Fruit fly (Drosophila melanogaster) whole organism, embryonic: ENCODE data around the gene CG32192.

Experiments used
- Atf-2 ChIP-seq: fragments of 200-800 bp; sonication (Bioruptor generic); optimal IDR thresholded peaks from 2 replicates; lab custom pipeline; 2016; ENCODE audit warnings: missing biosample characterization, missing genetic modification characterization
- Bgb ChIP-seq: fragments of 200-800 bp; sonication (Bioruptor generic); IDR thresholded peaks from 2 replicates; pipeline ENCODE4 v1.3.6; 2022; ENCODE audit warnings: missing biosample characterization, missing genetic modification characterization; ENCODE audit not compliant: partially characterized antibody
- CG10267 ChIP-seq: fragments of 200-800 bp; sonication (Bioruptor generic); optimal IDR thresholded peaks from 2 replicates; lab custom pipeline; 2018; ENCODE audit warnings: missing biosample characterization, mild to moderate bottlenecking, missing genetic modification characterization, moderate library complexity
- CG10431 ChIP-seq: fragments of 200-800 bp; sonication (Bioruptor generic); optimal IDR thresholded peaks from 3 replicates; lab custom pipeline; 2018; ENCODE audit warnings: missing biosample characterization, mild to moderate bottlenecking, missing genetic modification characterization
- CG10959 ChIP-seq: fragments of 200-800 bp; sonication (Bioruptor generic); IDR thresholded peaks from 2 replicates; pipeline ENCODE4 v1.3.6; 2022; ENCODE audit warnings: missing biosample characterization, missing genetic modification characterization
- CG11085 ChIP-seq: fragments of 200-800 bp; sonication (Bioruptor generic); IDR thresholded peaks from 2 replicates; pipeline ENCODE4 v1.3.6; 2022; ENCODE audit warnings: missing biosample characterization, missing genetic modification characterization
- CG12659 ChIP-seq: fragments of 200-800 bp; sonication (Bioruptor generic); optimal IDR thresholded peaks from 3 replicates; lab custom pipeline; 2017; ENCODE audit warnings: mild to moderate bottlenecking, missing biosample characterization, missing genetic modification reagents, missing genetic modification characterization
- CG12744 ChIP-seq: fragments of 200-800 bp; sonication (Bioruptor generic); optimal IDR thresholded peaks from 2 replicates; lab custom pipeline; 2016; ENCODE audit warnings: missing biosample characterization, missing genetic modification characterization
- CG13624 ChIP-seq: fragments of 200-800 bp; sonication (Bioruptor generic); optimal IDR thresholded peaks from 2 replicates; lab custom pipeline; 2016; ENCODE audit warnings: missing biosample characterization, missing genetic modification characterization
- CG14860 ChIP-seq: fragments of 200-800 bp; sonication (Bioruptor generic); IDR thresholded peaks from 3 replicates; pipeline ENCODE4 v1.3.6; 2022; ENCODE audit warnings: missing biosample characterization, missing genetic modification characterization; ENCODE audit not compliant: partially characterized antibody
- CG1647 ChIP-seq: fragments of 200-800 bp; sonication (Bioruptor generic); optimal IDR thresholded peaks from 3 replicates; lab custom pipeline; 2016; ENCODE audit warnings: missing biosample characterization, missing genetic modification characterization
- CG2202 ChIP-seq: fragments of 200-800 bp; sonication (Bioruptor generic); optimal IDR thresholded peaks from 2 replicates; lab custom pipeline; 2018; ENCODE audit warnings: missing biosample characterization, mild to moderate bottlenecking, missing genetic modification characterization
- CG33557 ChIP-seq: fragments of 200-800 bp; sonication (Bioruptor generic); optimal IDR thresholded peaks from 2 replicates; lab custom pipeline; 2019; ENCODE audit warnings: missing biosample characterization, mild to moderate bottlenecking, missing genetic modification characterization, moderate library complexity
- CG4282 ChIP-seq: fragments of 200-800 bp; sonication (Bioruptor generic); optimal IDR thresholded peaks from 2 replicates; lab custom pipeline; 2016; ENCODE audit warnings: missing biosample characterization, missing genetic modification characterization
- CG4360 ChIP-seq: fragments of 200-800 bp; sonication (Bioruptor generic); IDR thresholded peaks from 2 replicates; pipeline ENCODE4 v1.3.6; 2022; ENCODE audit warnings: missing biosample characterization, missing genetic modification characterization
- CG7372 ChIP-seq: fragments of 200-800 bp; sonication (Bioruptor generic); IDR thresholded peaks from 2 replicates; pipeline ENCODE4 v1.3.6; 2022; ENCODE audit warnings: missing biosample characterization, missing genetic modification characterization
- CG7963 ChIP-seq: fragments of 200-800 bp; sonication (Bioruptor generic); IDR thresholded peaks from 3 replicates; pipeline ENCODE4 v1.3.6; 2022; ENCODE audit warnings: missing biosample characterization, missing genetic modification characterization; ENCODE audit not compliant: partially characterized antibody
- CG9215 ChIP-seq: fragments of 200-800 bp; sonication (Bioruptor generic); IDR thresholded peaks from 2 replicates; pipeline ENCODE4 v1.3.6; 2022; ENCODE audit warnings: missing biosample characterization, missing genetic modification characterization
- CG9437 ChIP-seq: fragments of 200-800 bp; sonication (Bioruptor generic); optimal IDR thresholded peaks from 2 replicates; lab custom pipeline; 2018; ENCODE audit warnings: missing biosample characterization, mild to moderate bottlenecking, missing genetic modification characterization
- Dip2 ChIP-seq: fragments of 200-800 bp; sonication (Bioruptor generic); IDR thresholded peaks from 2 replicates; pipeline ENCODE4 v1.3.6; 2022; ENCODE audit warnings: missing biosample characterization, missing genetic modification characterization
- Dref ChIP-seq: fragments of 200-800 bp; sonication (Bioruptor generic); IDR thresholded peaks from 2 replicates; pipeline ENCODE4 v1.3.6; 2022; ENCODE audit warnings: missing biosample characterization, missing genetic modification characterization
- HLHmδ ChIP-seq: fragments of 200-800 bp; sonication (Bioruptor generic); optimal IDR thresholded peaks from 2 replicates; lab custom pipeline; 2018; ENCODE audit warnings: missing biosample characterization, mild to moderate bottlenecking, missing genetic modification characterization, moderate library complexity
- Hmr ChIP-seq: fragments of 200-800 bp; sonication (Bioruptor generic); optimal IDR thresholded peaks from 3 replicates; lab custom pipeline; 2017; ENCODE audit warnings: mild to moderate bottlenecking, missing biosample characterization, missing genetic modification reagents, missing genetic modification characterization
- Hr39 ChIP-seq: fragments of >200 bp; optimal IDR thresholded peaks from 2 replicates; lab custom pipeline; 2017
- MBD-R2 ChIP-seq: fragments of 200-800 bp; sonication (Bioruptor generic); IDR thresholded peaks from 2 replicates; pipeline ENCODE4 v1.3.6; 2022; ENCODE audit warnings: missing biosample characterization, missing genetic modification characterization
- NC2β ChIP-seq: fragments of 200-800 bp; sonication (Bioruptor generic); optimal IDR thresholded peaks from 2 replicates; lab custom pipeline; 2016; ENCODE audit warnings: missing biosample characterization, missing genetic modification characterization
- Pdp1 ChIP-seq, 2 experiments: fragments of 200-800 bp; sonication (Bioruptor generic); optimal IDR thresholded peaks; 3 replicates each; lab custom pipeline; 2016; ENCODE audit warnings: missing biosample characterization in 2 of 2, missing genetic modification characterization in 2 of 2, mild to moderate bottlenecking in 1 of 2, moderate library complexity in 1 of 2
- Six4 ChIP-seq: fragments of 200-800 bp; sonication (Bioruptor generic); optimal IDR thresholded peaks from 2 replicates; lab custom pipeline; 2016; ENCODE audit warnings: missing biosample characterization, missing genetic modification characterization
- Taf1 ChIP-seq: fragments of 200-800 bp; sonication (Bioruptor generic); IDR thresholded peaks from 2 replicates; pipeline ENCODE4 v1.3.6; 2022; ENCODE audit warnings: missing biosample characterization, missing genetic modification characterization
- abd-A ChIP-seq: fragments of 200-800 bp; sonication (Bioruptor generic); optimal IDR thresholded peaks from 3 replicates; lab custom pipeline; 2019; ENCODE audit warnings: missing biosample characterization, mild to moderate bottlenecking, missing genetic modification characterization, moderate library complexity
- ac ChIP-seq: fragments of 200-800 bp; sonication (Bioruptor generic); optimal IDR thresholded peaks from 3 replicates; lab custom pipeline; 2017; ENCODE audit warnings: missing biosample characterization, mild to moderate bottlenecking, missing genetic modification characterization
- aop ChIP-seq: fragments of 200-800 bp; sonication (Bioruptor generic); IDR thresholded peaks from 2 replicates; pipeline ENCODE4 v1.3.6; 2022; ENCODE audit warnings: missing biosample characterization, missing genetic modification characterization
- bbx ChIP-seq: fragments of 200-800 bp; sonication (Bioruptor generic); IDR thresholded peaks from 2 replicates; pipeline ENCODE4 v1.3.6; 2022; ENCODE audit warnings: missing biosample characterization, missing genetic modification characterization; ENCODE audit not compliant: partially characterized antibody
- crol ChIP-seq: fragments of 200-800 bp; sonication (Bioruptor generic); IDR thresholded peaks from 2 replicates; pipeline ENCODE4 v1.3.6; 2022; ENCODE audit warnings: missing biosample characterization, missing genetic modification characterization
- crp ChIP-seq, 2 experiments: fragments of 200-800 bp; sonication (Bioruptor generic); optimal IDR thresholded peaks; 2 replicates in 1 of 2; 3 replicates in 1 of 2; lab custom pipeline; 2017; ENCODE audit warnings: missing biosample characterization in 2 of 2, missing genetic modification characterization in 2 of 2, mild to moderate bottlenecking in 1 of 2, moderate library complexity in 1 of 2
- emc ChIP-seq: fragments of 200-800 bp; sonication (Bioruptor generic); optimal IDR thresholded peaks from 2 replicates; lab custom pipeline; 2016; ENCODE audit warnings: missing biosample characterization, missing genetic modification characterization
- gsb-n ChIP-seq: fragments of 200-800 bp; sonication (Bioruptor generic); optimal IDR thresholded peaks from 3 replicates; lab custom pipeline; 2018; ENCODE audit warnings: missing biosample characterization, mild to moderate bottlenecking, missing genetic modification characterization
- gt ChIP-seq: fragments of 200-800 bp; sonication (Bioruptor generic); IDR thresholded peaks from 2 replicates; pipeline ENCODE4 v1.3.6; 2022; ENCODE audit warnings: missing biosample characterization, missing genetic modification characterization
- jumu ChIP-seq: fragments of 200-800 bp; sonication (Bioruptor generic); optimal IDR thresholded peaks from 3 replicates; lab custom pipeline; 2016; ENCODE audit warnings: missing biosample characterization, missing genetic modification characterization
- lbe ChIP-seq: fragments of 200-800 bp; sonication (Bioruptor generic); optimal IDR thresholded peaks from 2 replicates; lab custom pipeline; 2016; ENCODE audit warnings: missing biosample characterization, mild to moderate bottlenecking, missing genetic modification characterization
- mam ChIP-seq: fragments of 200-800 bp; sonication (Bioruptor generic); optimal IDR thresholded peaks from 3 replicates; lab custom pipeline; 2016; ENCODE audit warnings: missing biosample characterization, missing genetic modification characterization
- org-1 ChIP-seq: fragments of 200-800 bp; sonication (Bioruptor generic); optimal IDR thresholded peaks from 2 replicates; lab custom pipeline; 2017; ENCODE audit warnings: missing biosample characterization, missing genetic modification characterization
- psq ChIP-seq: fragments of 200-800 bp; sonication (Bioruptor generic); optimal IDR thresholded peaks from 2 replicates; lab custom pipeline; 2017; ENCODE audit warnings: missing biosample characterization, missing genetic modification characterization
- ro ChIP-seq: fragments of 200-800 bp; sonication (Bioruptor generic); IDR thresholded peaks from 2 replicates; pipeline ENCODE4 v1.3.6; 2022; ENCODE audit warnings: missing biosample characterization, missing genetic modification characterization
- salm ChIP-seq: fragments of 200-800 bp; sonication (Bioruptor generic); optimal IDR thresholded peaks from 2 replicates; lab custom pipeline; 2018; ENCODE audit warnings: missing biosample characterization, mild to moderate bottlenecking, missing genetic modification characterization
- sr ChIP-seq: fragments of 200-800 bp; sonication (Bioruptor generic); IDR thresholded peaks from 3 replicates; pipeline ENCODE4 v1.3.6; 2022; ENCODE audit warnings: missing biosample characterization, missing genetic modification characterization
- tin ChIP-seq: fragments of 200-800 bp; sonication (Bioruptor generic); optimal IDR thresholded peaks from 3 replicates; lab custom pipeline; 2016; ENCODE audit warnings: missing biosample characterization, missing genetic modification characterization
- twi ChIP-seq: fragments of 200-800 bp; optimal IDR thresholded peaks from 2 replicates; lab custom pipeline; 2019; ENCODE audit warnings: missing biosample characterization, mild to moderate bottlenecking, missing genetic modification characterization, moderate library complexity
- tx ChIP-seq: fragments of 200-800 bp; sonication (Bioruptor generic); optimal IDR thresholded peaks from 2 replicates; lab custom pipeline; 2016; ENCODE audit warnings: missing biosample characterization, missing genetic modification characterization
- zen ChIP-seq: fragments of 200-800 bp; sonication (Bioruptor generic); optimal IDR thresholded peaks from 3 replicates; lab custom pipeline; 2018; ENCODE audit warnings: missing biosample characterization, mild to moderate bottlenecking, missing genetic modification characterization, moderate library complexity

The CG32192 gene

DNA sequence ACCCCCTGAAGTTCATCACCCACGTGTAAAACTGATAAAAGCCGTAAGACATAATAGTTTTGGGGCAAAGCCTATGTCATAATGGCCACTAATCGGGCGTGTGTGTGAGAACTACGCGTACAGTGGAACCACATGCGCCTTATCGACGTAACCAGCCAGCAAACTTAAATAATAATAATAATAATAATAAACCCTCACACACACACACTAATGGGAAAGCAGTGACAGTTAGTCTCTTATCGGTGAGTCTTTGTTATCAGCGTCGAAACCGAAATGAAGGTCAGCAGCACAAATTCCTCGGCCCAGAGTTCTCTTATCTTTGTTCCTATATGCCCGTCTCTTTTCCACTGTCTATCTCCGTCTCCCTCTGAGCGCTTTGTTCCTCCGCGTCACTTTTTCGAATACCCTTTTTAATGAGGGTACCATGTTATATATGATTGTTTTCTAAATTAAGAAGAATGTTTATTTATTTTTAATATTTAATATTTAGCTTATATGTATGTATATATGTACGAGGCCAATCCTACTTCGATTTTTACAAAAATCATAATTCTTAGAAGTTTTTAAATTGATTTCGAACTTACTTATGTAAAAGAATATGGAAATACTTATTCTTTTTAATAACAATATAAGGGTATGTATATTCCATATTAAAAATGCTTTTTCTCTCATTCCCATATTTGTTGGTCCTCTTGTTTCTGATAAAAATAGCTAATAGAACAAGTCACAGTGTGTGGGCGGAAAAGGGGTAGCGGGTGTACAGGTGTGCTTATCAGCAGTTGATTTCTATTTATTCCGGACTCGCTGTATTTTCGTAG is 36.9 kb upstream of the CG32192 start (continued):
- no peak for TF ChIP-seq CG10431 (GFP tag; lab: Kevin White, UChicago)
- 0 out of 2 replicates have a peak, but pooled peaks have one; percentile 14 for TF ChIP-seq Bgb (GFP tag; lab: Robert Waterston, UW)
- TF ChIP-seq Hmr (GFP tag; lab: Kevin White, UChicago): peak; percentile 64
- no peak for TF ChIP-seq CG11085 (GFP tag; lab: Robert Waterston, UW)
- peak; percentile 21 for TF ChIP-seq twi (tag; lab: Kevin White, UChicago)
- TF ChIP-seq CG13624: no peak
- no peak for TF ChIP-seq abd-A (tag; lab: Kevin White, UChicago)
- TF ChIP-seq CG9437 (GFP tag; lab: Kevin White, UChicago): peak; percentile 41
- TF ChIP-seq org-1 (GFP tag; lab: Kevin White, UChicago): no peak
- no peak for TF ChIP-seq CG10959 (GFP tag; lab: Robert Waterston, UW)
- TF ChIP-seq CG33557 (GFP tag; lab: Kevin White, UChicago): peak; percentile 76
- peak; percentile 6 for TF ChIP-seq CG2202 (tag; lab: Kevin White, UChicago)
- peak; percentile 40 for TF ChIP-seq lbe (GFP tag; lab: Kevin White, UChicago)
- TF ChIP-seq zen (tag; lab: Kevin White, UChicago): peak; percentile 13
- TF ChIP-seq NC2β: no peak
- no peak for TF ChIP-seq CG1647 (GFP tag; lab: Kevin White, UChicago)
- peak; percentile 69 for TF ChIP-seq CG10267
- no peak for TF ChIP-seq aop (GFP tag; lab: Robert Waterston, UW)
- TF ChIP-seq CG7963: no peak
- no peak for TF ChIP-seq HLHmδ
- TF ChIP-seq emc (GFP tag; lab: Kevin White, UChicago): no peak
- TF ChIP-seq CG12659: peak; percentile 54
- TF ChIP-seq CG7372: peak; percentile 23; the same call in 1 of the 2 replicates
- peak; percentile 10 for TF ChIP-seq tin (GFP tag; lab: Kevin White, UChicago)
- TF ChIP-seq CG9215: peak; percentile 70
- TF ChIP-seq Hr39 (lab: Kevin White, UChicago): no peak
- TF ChIP-seq CG4282 (GFP tag; lab: Kevin White, UChicago): no peak
- peak in 1 of 2 experiments; percentile 87 for TF ChIP-seq Pdp1 (GFP tag; optimal IDR thresholded peaks at IDR 0.05; lab: Kevin White, UChicago)
- no peak for TF ChIP-seq salm (tag; lab: Kevin White, UChicago)
- TF ChIP-seq jumu: no peak
- TF ChIP-seq tx (GFP tag; lab: Kevin White, UChicago): no peak
- no peak for TF ChIP-seq Six4 (GFP tag; lab: Kevin White, UChicago)
- peak; percentile 62 for TF ChIP-seq gsb-n (tag; lab: Kevin White, UChicago)
- TF ChIP-seq bbx (GFP tag; lab: Robert Waterston, UW): no peak
- no peak for TF ChIP-seq mam (GFP tag; lab: Kevin White, UChicago)
- TF ChIP-seq Dref: no peak
- no peak for TF ChIP-seq CG12744 (GFP tag; lab: Kevin White, UChicago)
- TF ChIP-seq CG14860: no peak
- TF ChIP-seq gt (GFP tag; lab: Robert Waterston, UW): no peak
- peak; percentile 72 for TF ChIP-seq crol (GFP tag; lab: Robert Waterston, UW)
- TF ChIP-seq Atf-2 (GFP tag; lab: Kevin White, UChicago): no peak
- TF ChIP-seq Taf1 (GFP tag; lab: Robert Waterston, UW): no peak; the same call in 1 of the 2 replicates
- no peak for TF ChIP-seq MBD-R2 (GFP tag; lab: Robert Waterston, UW)
- TF ChIP-seq ro (GFP tag; lab: Robert Waterston, UW): no peak
- no peak for TF ChIP-seq sr
- no peak for TF ChIP-seq CG4360 (GFP tag; lab: Robert Waterston, UW)
- TF ChIP-seq ac (GFP tag; lab: Kevin White, UChicago): no peak
- no peak for TF ChIP-seq Dip2 (GFP tag; lab: Robert Waterston, UW)
- no peak for TF ChIP-seq psq (GFP tag; lab: Kevin White, UChicago)
- TF ChIP-seq crp (GFP tag; optimal IDR thresholded peaks at IDR 0.05; lab: Kevin White, UChicago): no peak
